Worm (Caenorhabditis elegans) whole organism, L4/young adult: ENCODE measurements around the gene C03B1.13.

Experiments used
- W03F9.2 ChIP-seq: fragments of 150-350 bp; optimal IDR thresholded peaks from 2 replicates; lab custom pipeline; 2014; ENCODE audit warnings: missing biosample characterization, missing genetic modification characterization
- him-1 ChIP-seq: sonication (generic microtip); optimal IDR thresholded peaks from 2 replicates; lab custom pipeline; 2016; ENCODE audit warnings: missing genotype, missing genetic modification reagents, missing genetic modification characterization, missing compliant biosample characterization

ce11 chrX:6385185-6385584 lies 47.3 kb upstream of the C03B1.13 start, which contains the start of gene igdb-3:
- TF ChIP-seq W03F9.2 (tag; lab: Kevin White, UChicago) (no peak), him-1 (tag; lab: Kevin White, UChicago) (no peak)
